Worm (Caenorhabditis elegans) whole organism, early embryonic: Measurements from ENCODE around the gene T04B2.3.

Source experiments
- aly-1 ChIP-seq: sonication (generic microtip); optimal IDR thresholded peaks from 2 replicates; lab custom pipeline; 2016; ENCODE audit warnings: missing genetic modification characterization, missing compliant biosample characterization
- ama-1 ChIP-seq: fragments of 150-350 bp; optimal IDR thresholded peaks from 2 replicates; lab custom pipeline; 2014
- ceh-13 ChIP-seq: fragments of 200-800 bp; sonication (Bioruptor generic); optimal IDR thresholded peaks from 2 replicates; lab custom pipeline; 2018; ENCODE audit warnings: mild to moderate bottlenecking, missing genetic modification characterization, missing compliant biosample characterization
- flt-1 ChIP-seq: fragments of 200-800 bp; sonication (Bioruptor generic); IDR thresholded peaks from 2 replicates; pipeline ENCODE4 v1.3.6; 2022; ENCODE audit warnings: missing genetic modification characterization, missing compliant biosample characterization
- hmbx-1 ChIP-seq: sonication (generic microtip); optimal IDR thresholded peaks from 2 replicates; lab custom pipeline; 2016; ENCODE audit warnings: mild to moderate bottlenecking, missing genetic modification characterization, missing compliant biosample characterization
- pes-1 ChIP-seq: fragments of 200-800 bp; sonication (Bioruptor generic); IDR thresholded peaks from 2 replicates; pipeline ENCODE4 v1.3.6; 2022; ENCODE audit warnings: missing genetic modification reagents, missing genetic modification characterization, missing compliant biosample characterization
- sea-1 ChIP-seq: fragments of 200-800 bp; sonication (Bioruptor generic); conservative IDR thresholded peaks from 2 replicates; pipeline ENCODE4 v1.3.6; 2022; ENCODE audit warnings: missing genetic modification characterization, missing compliant biosample characterization
- tbx-11 ChIP-seq: fragments of 200-800 bp; sonication (Bioruptor generic); IDR thresholded peaks from 2 replicates; pipeline ENCODE4 v1.3.6; 2022; ENCODE audit warnings: missing genetic modification characterization, missing compliant biosample characterization
- tra-4 ChIP-seq: sonication (generic microtip); optimal IDR thresholded peaks from 2 replicates; lab custom pipeline; 2017; ENCODE audit warnings: missing genetic modification characterization, missing compliant biosample characterization

ce11 chrIV:10009536-10009935 lies 37.7 kb upstream of the T04B2.3 start, which contains the start of gene magu-4:
- TF ChIP-seq ama-1 (lab: Kevin White, UChicago) (no peak), flt-1 (no peak), sea-1 (GFP tag; lab: Robert Waterston, UW) (no peak), tra-4 (tag; lab: Kevin White, UChicago) (no peak), aly-1 (tag; lab: Kevin White, UChicago) (no peak), tbx-11 (GFP tag; lab: Robert Waterston, UW) (no peak), pes-1 (GFP tag; lab: Robert Waterston, UW) (no peak), hmbx-1 (no peak), ceh-13 (GFP tag; lab: Kevin White, UChicago) (no peak)
